Fruit fly (Drosophila melanogaster): ENCODE data around the gene Gapdh2.

Gapdh2 gene

dm6 chrX:15887247-15887616 lies 19.3 kb downstream of the Gapdh2 start, which contains the start of gene tay:
Gene tay (minus strand): TSS chrX:15887311.
- no peak for TF ChIP-seq bab1 (GFP tag; optimal IDR thresholded peaks at IDR 0.05)
- TF ChIP-seq CG11617 (GFP tag; optimal IDR thresholded peaks at IDR 0.05), result no peak
- TF ChIP-seq cic (GFP tag; optimal IDR thresholded peaks at IDR 0.05), result no peak
- no peak for TF ChIP-seq toe (GFP tag; optimal IDR thresholded peaks at IDR 0.05)
- TF ChIP-seq kay (GFP tag; ENCODE audit: borderline replicate concordance), result peak; percentile 26
- no peak for TF ChIP-seq Clk (GFP tag; optimal IDR thresholded peaks at IDR 0.05)
- no peak for TF ChIP-seq cnc (optimal IDR thresholded peaks at IDR 0.05)
- no peak for TF ChIP-seq pad (GFP tag; optimal IDR thresholded peaks at IDR 0.05)

- no peak for TF ChIP-seq kay (GFP tag; ENCODE audit: borderline replicate concordance)
- no peak for TF ChIP-seq Clk (GFP tag; optimal IDR thresholded peaks at IDR 0.05)
- TF ChIP-seq CG11617 (GFP tag; optimal IDR thresholded peaks at IDR 0.05), result no peak
- no peak for TF ChIP-seq toe (GFP tag; optimal IDR thresholded peaks at IDR 0.05)
- TF ChIP-seq pad (GFP tag; optimal IDR thresholded peaks at IDR 0.05), result no peak
- TF ChIP-seq Hr96 (GFP tag; optimal IDR thresholded peaks at IDR 0.05), result no peak
- TF ChIP-seq cic (GFP tag; optimal IDR thresholded peaks at IDR 0.05), result no peak
- no peak for TF ChIP-seq CG7101 (tag; optimal IDR thresholded peaks at IDR 0.05)
- no peak for TF ChIP-seq cnc (optimal IDR thresholded peaks at IDR 0.05)
- TF ChIP-seq ovo (GFP tag; optimal IDR thresholded peaks at IDR 0.05), result no peak
- no peak for TF ChIP-seq bab1 (GFP tag; optimal IDR thresholded peaks at IDR 0.05)
Observed at dm6 chrX:15888763-15889162, 20.8 kb downstream of the Gapdh2 start.

dm6 chrX:15889780-15890608 lies 22.0 kb downstream of the Gapdh2 start, which contains the start of the genes MSBP and CG15916:
Gene MSBP (minus strand): TSS chrX:15890109.
Gene CG15916 (plus strand): TSS chrX:15890589.
- TF ChIP-seq pad (GFP tag; optimal IDR thresholded peaks at IDR 0.05), result no peak
- no peak for TF ChIP-seq CG7045 (GFP tag; optimal IDR thresholded peaks at IDR 0.05)
- no peak for TF ChIP-seq Hr96 (GFP tag; optimal IDR thresholded peaks at IDR 0.05)
- TF ChIP-seq CG33017 (tag; optimal IDR thresholded peaks at IDR 0.05), result no peak
- peak; percentile 14 for TF ChIP-seq Mnt (GFP tag; optimal IDR thresholded peaks at IDR 0.05)
- peak; percentile 13 for TF ChIP-seq CG7101 (tag; optimal IDR thresholded peaks at IDR 0.05)
- no peak for TF ChIP-seq Clk (GFP tag; optimal IDR thresholded peaks at IDR 0.05)
- TF ChIP-seq Crg-1 (GFP tag; optimal IDR thresholded peaks at IDR 0.05), result no peak
- TF ChIP-seq cic (GFP tag; optimal IDR thresholded peaks at IDR 0.05), result no peak
- peak; percentile 56 for TF ChIP-seq ovo (GFP tag; optimal IDR thresholded peaks at IDR 0.05)
- TF ChIP-seq cnc (optimal IDR thresholded peaks at IDR 0.05), result no peak
- TF ChIP-seq bab1 (GFP tag; optimal IDR thresholded peaks at IDR 0.05), result no peak
- no peak for TF ChIP-seq CG5204 (GFP tag; optimal IDR thresholded peaks at IDR 0.05)
- no peak for TF ChIP-seq CG12768 (GFP tag; optimal IDR thresholded peaks at IDR 0.05)
- peak; percentile 22 for TF ChIP-seq tj (GFP tag; optimal IDR thresholded peaks at IDR 0.05)
- TF ChIP-seq kay (GFP tag; ENCODE audit: borderline replicate concordance), result no peak
- peak; percentile 27 for TF ChIP-seq toe (GFP tag; optimal IDR thresholded peaks at IDR 0.05)
- TF ChIP-seq CG14711 (tag; optimal IDR thresholded peaks at IDR 0.05), result peak; percentile 3
- peak; percentile 16 for TF ChIP-seq CG11617 (GFP tag; optimal IDR thresholded peaks at IDR 0.05)
- peak; percentile 31 for TF ChIP-seq CG1620 (GFP tag; optimal IDR thresholded peaks at IDR 0.05)

dm6 chrX:15891606-15892345 lies 23.8 kb downstream of the Gapdh2 start, which contains the start of gene shi:
Gene shi (plus strand): TSS chrX:15892116.
- TF ChIP-seq CG7045 (GFP tag; optimal IDR thresholded peaks at IDR 0.05), result no peak
- peak; percentile 64 for TF ChIP-seq CG7101 (tag; optimal IDR thresholded peaks at IDR 0.05)
- no peak for TF ChIP-seq CG1620 (GFP tag; optimal IDR thresholded peaks at IDR 0.05)
- TF ChIP-seq CG14711 (tag; optimal IDR thresholded peaks at IDR 0.05), result peak; percentile 22
- TF ChIP-seq Clk (GFP tag; optimal IDR thresholded peaks at IDR 0.05), result no peak
- TF ChIP-seq bab1 (GFP tag; optimal IDR thresholded peaks at IDR 0.05), result peak; percentile 19
- TF ChIP-seq CG12768 (GFP tag; optimal IDR thresholded peaks at IDR 0.05), result no peak
- no peak for TF ChIP-seq cic (GFP tag; optimal IDR thresholded peaks at IDR 0.05)
- peak; percentile 46 for TF ChIP-seq CG11617 (GFP tag; optimal IDR thresholded peaks at IDR 0.05)
- TF ChIP-seq cnc (optimal IDR thresholded peaks at IDR 0.05), result no peak
- no peak for TF ChIP-seq Hr96 (GFP tag; optimal IDR thresholded peaks at IDR 0.05)
- TF ChIP-seq pad (GFP tag; optimal IDR thresholded peaks at IDR 0.05), result peak; percentile 31
- peak; percentile 64 for TF ChIP-seq Mnt (GFP tag; optimal IDR thresholded peaks at IDR 0.05)
- peak; percentile 38 for TF ChIP-seq tj (GFP tag; optimal IDR thresholded peaks at IDR 0.05)
- TF ChIP-seq CG33017 (tag; optimal IDR thresholded peaks at IDR 0.05), result peak; percentile 6

dm6 chrX:15893732-15894264 lies 25.9 kb downstream of the Gapdh2 start:
- TF ChIP-seq cnc (optimal IDR thresholded peaks at IDR 0.05) (no peak), CG33017 (tag; optimal IDR thresholded peaks at IDR 0.05) (no peak), CG7101 (tag; optimal IDR thresholded peaks at IDR 0.05) (no peak), ovo (GFP tag; optimal IDR thresholded peaks at IDR 0.05) (no peak), toe (GFP tag; optimal IDR thresholded peaks at IDR 0.05) (no peak), CG7045 (GFP tag; optimal IDR thresholded peaks at IDR 0.05) (no peak), kay (GFP tag; ENCODE audit: borderline replicate concordance) (no peak), bab1 (GFP tag; optimal IDR thresholded peaks at IDR 0.05) (no peak), Crg-1 (GFP tag; optimal IDR thresholded peaks at IDR 0.05) (no peak), CG11617 (GFP tag; optimal IDR thresholded peaks at IDR 0.05) (no peak), tj (GFP tag; optimal IDR thresholded peaks at IDR 0.05) (no peak), CG1620 (GFP tag; optimal IDR thresholded peaks at IDR 0.05) (no peak)

Measured in whole organism, adult.